Fruit fly (Drosophila melanogaster) whole organism, embryonic: ENCODE results near the gene CG31897.

Experiments used
- Abd-B ChIP-seq: fragments of 200-800 bp; sonication (Bioruptor generic); optimal IDR thresholded peaks from 2 replicates; lab custom pipeline; 2018; ENCODE audit warnings: missing biosample characterization, mild to moderate bottlenecking, missing genetic modification characterization, moderate library complexity
- Asciz ChIP-seq: fragments of 200-800 bp; sonication (Bioruptor generic); optimal IDR thresholded peaks from 2 replicates; lab custom pipeline; 2017; ENCODE audit warnings: missing biosample characterization, mild to moderate bottlenecking, missing genetic modification characterization, missing genetic modification reagents
- Atf6 ChIP-seq: fragments of 200-800 bp; sonication (Bioruptor generic); IDR thresholded peaks from 2 replicates; pipeline ENCODE4 v1.3.6; 2022; ENCODE audit warnings: missing biosample characterization, missing genetic modification characterization
- Blimp-1 ChIP-seq: fragments of 200-800 bp; sonication (Bioruptor generic); optimal IDR thresholded peaks from 3 replicates; lab custom pipeline; 2018; ENCODE audit warnings: missing biosample characterization, missing genetic modification characterization, mild to moderate bottlenecking, moderate library complexity, missing genetic modification reagents
- CG12104 ChIP-seq: fragments of 200-800 bp; sonication (Bioruptor generic); optimal IDR thresholded peaks from 3 replicates; lab custom pipeline; 2016; ENCODE audit warnings: missing biosample characterization, missing genetic modification characterization
- CG16815 ChIP-seq: fragments of 200-800 bp; sonication (Bioruptor generic); optimal IDR thresholded peaks from 3 replicates; lab custom pipeline; 2017; ENCODE audit warnings: missing biosample characterization, mild to moderate bottlenecking, missing genetic modification characterization
- CG2889 ChIP-seq: fragments of 200-800 bp; sonication (Bioruptor generic); IDR thresholded peaks from 3 replicates; pipeline ENCODE4 v1.3.6; 2022; ENCODE audit warnings: missing biosample characterization, missing genetic modification characterization
- CG34224 ChIP-seq: fragments of 200-800 bp; sonication (Bioruptor generic); IDR thresholded peaks from 3 replicates; pipeline ENCODE4 v1.3.6; 2022; ENCODE audit warnings: missing biosample characterization, missing genetic modification characterization; ENCODE audit not compliant: partially characterized antibody
- CG3847 ChIP-seq: fragments of 200-800 bp; sonication (Bioruptor generic); IDR thresholded peaks from 2 replicates; pipeline ENCODE4 v1.3.6; 2022; ENCODE audit warnings: missing biosample characterization, missing genetic modification characterization
- CG42726 ChIP-seq: fragments of 200-800 bp; sonication (Bioruptor generic); IDR thresholded peaks from 2 replicates; pipeline ENCODE4 v1.3.6; 2022; ENCODE audit warnings: missing biosample characterization, missing genetic modification characterization; ENCODE audit not compliant: partially characterized antibody
- CG4404 ChIP-seq: fragments of 200-800 bp; sonication (Bioruptor generic); IDR thresholded peaks from 2 replicates; pipeline ENCODE4 v1.3.6; 2022; ENCODE audit warnings: missing biosample characterization, missing genetic modification characterization
- CG6765 ChIP-seq: fragments of 200-800 bp; sonication (Bioruptor generic); optimal IDR thresholded peaks from 3 replicates; lab custom pipeline; 2017; ENCODE audit warnings: missing biosample characterization, mild to moderate bottlenecking, missing genetic modification characterization
- CG7786 ChIP-seq: fragments of 200-800 bp; sonication (Bioruptor generic); optimal IDR thresholded peaks from 2 replicates; lab custom pipeline; 2016; ENCODE audit warnings: missing biosample characterization, missing genetic modification characterization
- CG8089 ChIP-seq: fragments of 200-800 bp; sonication (Bioruptor generic); optimal IDR thresholded peaks from 3 replicates; lab custom pipeline; 2016; ENCODE audit warnings: missing biosample characterization, missing genetic modification characterization
- CG8924 ChIP-seq: fragments of 200-800 bp; optimal IDR thresholded peaks from 3 replicates; lab custom pipeline; 2019; ENCODE audit warnings: missing biosample characterization, mild to moderate bottlenecking, missing genetic modification characterization, moderate library complexity
- CG9609 ChIP-seq: fragments of 200-800 bp; sonication (Bioruptor generic); optimal IDR thresholded peaks from 3 replicates; lab custom pipeline; 2016; ENCODE audit warnings: missing biosample characterization, missing genetic modification characterization
- CrebB ChIP-seq: fragments of 200-800 bp; sonication (Bioruptor generic); optimal IDR thresholded peaks from 3 replicates; lab custom pipeline; 2018; ENCODE audit warnings: missing biosample characterization, mild to moderate bottlenecking, missing genetic modification characterization
- D19A ChIP-seq: fragments of 200-800 bp; optimal IDR thresholded peaks from 3 replicates; lab custom pipeline; 2019; ENCODE audit warnings: missing biosample characterization, mild to moderate bottlenecking, missing genetic modification characterization, moderate library complexity
- GATAe ChIP-seq: fragments of 200-800 bp; sonication (Bioruptor generic); conservative IDR thresholded peaks from 2 replicates; pipeline ENCODE4 v1.3.6; 2022; ENCODE audit warnings: missing biosample characterization, missing genetic modification characterization
- Gug ChIP-seq: fragments of 200-800 bp; sonication (Bioruptor generic); IDR thresholded peaks from 4 replicates; pipeline ENCODE4 v1.3.6; 2022; ENCODE audit warnings: missing biosample characterization, missing genetic modification characterization
- HLH4C ChIP-seq: fragments of 200-800 bp; sonication (Bioruptor generic); IDR thresholded peaks from 3 replicates; pipeline ENCODE4 v1.3.6; 2022; ENCODE audit warnings: missing biosample characterization, missing genetic modification characterization; ENCODE audit not compliant: partially characterized antibody
- HmgD ChIP-seq: fragments of 200-800 bp; sonication (Bioruptor generic); optimal IDR thresholded peaks from 3 replicates; lab custom pipeline; 2016; ENCODE audit warnings: missing biosample characterization, missing genetic modification characterization
- Med ChIP-seq: fragments of 200-800 bp; sonication (Bioruptor generic); peaks from one replicate; lab custom pipeline; 2016; ENCODE audit warnings: missing biosample characterization, missing genetic modification characterization, mild to moderate bottlenecking, inconsistent platforms, moderate library complexity
- Oaz ChIP-seq: fragments of 200-800 bp; sonication (Bioruptor generic); IDR thresholded peaks from 2 replicates; pipeline ENCODE4 v1.3.6; 2022; ENCODE audit warnings: missing biosample characterization, missing genetic modification characterization
- Optix ChIP-seq: fragments of 200-800 bp; sonication (Bioruptor generic); IDR thresholded peaks from 3 replicates; pipeline ENCODE4 v1.3.6; 2022; ENCODE audit warnings: missing biosample characterization, missing genetic modification characterization
- Ssrp ChIP-seq: fragments of 200-800 bp; sonication (Bioruptor generic); optimal IDR thresholded peaks from 2 replicates; lab custom pipeline; 2018; ENCODE audit warnings: missing biosample characterization, mild to moderate bottlenecking, missing genetic modification characterization, moderate library complexity
- Tbp ChIP-seq: fragments of >200 bp; optimal IDR thresholded peaks from 2 replicates; lab custom pipeline; 2018; ENCODE audit warnings: missing biosample characterization, missing genetic modification characterization
- bab2 ChIP-seq: fragments of 200-800 bp; sonication (Bioruptor generic); optimal IDR thresholded peaks from 2 replicates; lab custom pipeline; 2016; ENCODE audit warnings: missing biosample characterization, missing genetic modification characterization
- cad ChIP-seq: fragments of >200 bp; optimal IDR thresholded peaks from 2 replicates; lab custom pipeline; 2017; ENCODE audit warnings: missing biosample characterization, missing genetic modification characterization
- cg ChIP-seq: fragments of 200-800 bp; sonication (Bioruptor generic); optimal IDR thresholded peaks from 3 replicates; lab custom pipeline; 2019; ENCODE audit warnings: missing biosample characterization, mild to moderate bottlenecking, missing genetic modification characterization, moderate library complexity
- chif ChIP-seq, 2 experiments: fragments of 200-800 bp; sonication (Bioruptor generic); optimal IDR thresholded peaks; 3 replicates each; lab custom pipeline; 2016; ENCODE audit warnings: missing biosample characterization in 2 of 2, missing genetic modification characterization in 2 of 2
- crp ChIP-seq, 2 experiments: fragments of 200-800 bp; sonication (Bioruptor generic); optimal IDR thresholded peaks; 2 replicates in 1 of 2; 3 replicates in 1 of 2; lab custom pipeline; 2017; ENCODE audit warnings: missing biosample characterization in 2 of 2, missing genetic modification characterization in 2 of 2, mild to moderate bottlenecking in 1 of 2, moderate library complexity in 1 of 2
- da ChIP-seq: fragments of 200-800 bp; sonication (Bioruptor generic); optimal IDR thresholded peaks from 2 replicates; lab custom pipeline; 2016; ENCODE audit warnings: missing biosample characterization, missing genetic modification characterization
- dan ChIP-seq: fragments of 200-800 bp; sonication (Bioruptor generic); IDR thresholded peaks from 2 replicates; pipeline ENCODE4 v1.3.6; 2022; ENCODE audit warnings: missing biosample characterization, missing genetic modification characterization
- dmrt99B ChIP-seq: fragments of 200-800 bp; sonication (Bioruptor generic); optimal IDR thresholded peaks from 2 replicates; lab custom pipeline; 2018; ENCODE audit warnings: missing biosample characterization, mild to moderate bottlenecking, missing genetic modification characterization, moderate library complexity
- esg ChIP-seq: fragments of 200-800 bp; sonication (Bioruptor generic); conservative IDR thresholded peaks from 2 replicates; pipeline ENCODE4 v1.3.6; 2022; ENCODE audit warnings: missing biosample characterization, missing genetic modification characterization
- grn ChIP-seq: fragments of 200-800 bp; sonication (Bioruptor generic); optimal IDR thresholded peaks from 3 replicates; lab custom pipeline; 2017; ENCODE audit warnings: missing biosample characterization, missing genetic modification characterization
- inv ChIP-seq: fragments of 200-800 bp; sonication (Bioruptor generic); IDR thresholded peaks from 2 replicates; pipeline ENCODE4 v1.3.6; 2022; ENCODE audit warnings: missing biosample characterization, missing genetic modification characterization; ENCODE audit not compliant: partially characterized antibody
- nerfin-2 ChIP-seq: fragments of 200-800 bp; sonication (Bioruptor generic); IDR thresholded peaks from 2 replicates; pipeline ENCODE4 v1.3.6; 2022; ENCODE audit warnings: missing biosample characterization, missing genetic modification characterization; ENCODE audit not compliant: partially characterized antibody
- nom ChIP-seq: fragments of 200-800 bp; sonication (Bioruptor generic); optimal IDR thresholded peaks from 2 replicates; lab custom pipeline; 2017; ENCODE audit warnings: missing biosample characterization, missing genetic modification characterization, mild to moderate bottlenecking, moderate library complexity, missing genetic modification reagents
- pros ChIP-seq: fragments of 200-800 bp; sonication (Bioruptor generic); optimal IDR thresholded peaks from 3 replicates; lab custom pipeline; 2019; ENCODE audit warnings: missing biosample characterization, mild to moderate bottlenecking, missing genetic modification characterization, moderate library complexity
- sens-2 ChIP-seq: fragments of 200-800 bp; sonication (Bioruptor generic); IDR thresholded peaks from 2 replicates; pipeline ENCODE4 v1.3.6; 2022; ENCODE audit warnings: missing biosample characterization, missing genetic modification characterization
- slou ChIP-seq: fragments of 200-800 bp; sonication (Bioruptor generic); optimal IDR thresholded peaks from 3 replicates; lab custom pipeline; 2016; ENCODE audit warnings: missing biosample characterization, missing genetic modification characterization
- sqz ChIP-seq: fragments of 200-800 bp; sonication (Bioruptor generic); optimal IDR thresholded peaks from 3 replicates; lab custom pipeline; 2018; ENCODE audit warnings: missing biosample characterization, mild to moderate bottlenecking, missing genetic modification characterization
- stc ChIP-seq: fragments of 200-800 bp; sonication (Bioruptor generic); IDR thresholded peaks from 2 replicates; pipeline ENCODE4 v1.3.6; 2022; ENCODE audit warnings: missing biosample characterization, missing genetic modification characterization
- toy ChIP-seq: fragments of 200-800 bp; sonication (Bioruptor generic); IDR thresholded peaks from 2 replicates; pipeline ENCODE4 v1.3.6; 2022; ENCODE audit warnings: missing biosample characterization, missing genetic modification characterization
- tx ChIP-seq: fragments of 200-800 bp; sonication (Bioruptor generic); optimal IDR thresholded peaks from 2 replicates; lab custom pipeline; 2016; ENCODE audit warnings: missing biosample characterization, missing genetic modification characterization
- vfl ChIP-seq: fragments of 200-800 bp; sonication (Bioruptor generic); optimal IDR thresholded peaks from 2 replicates; lab custom pipeline; 2016; ENCODE audit warnings: missing biosample characterization, missing genetic modification characterization
- vnd ChIP-seq: fragments of 200-800 bp; sonication (Bioruptor generic); IDR thresholded peaks from 3 replicates; pipeline ENCODE4 v1.3.6; 2022; ENCODE audit warnings: missing biosample characterization, missing genetic modification characterization; ENCODE audit not compliant: partially characterized antibody
- wek ChIP-seq: fragments of 200-800 bp; sonication (Bioruptor generic); optimal IDR thresholded peaks from 3 replicates; lab custom pipeline; 2018; ENCODE audit warnings: missing biosample characterization, mild to moderate bottlenecking, missing genetic modification characterization, moderate library complexity

The CG31897 gene

DNA sequence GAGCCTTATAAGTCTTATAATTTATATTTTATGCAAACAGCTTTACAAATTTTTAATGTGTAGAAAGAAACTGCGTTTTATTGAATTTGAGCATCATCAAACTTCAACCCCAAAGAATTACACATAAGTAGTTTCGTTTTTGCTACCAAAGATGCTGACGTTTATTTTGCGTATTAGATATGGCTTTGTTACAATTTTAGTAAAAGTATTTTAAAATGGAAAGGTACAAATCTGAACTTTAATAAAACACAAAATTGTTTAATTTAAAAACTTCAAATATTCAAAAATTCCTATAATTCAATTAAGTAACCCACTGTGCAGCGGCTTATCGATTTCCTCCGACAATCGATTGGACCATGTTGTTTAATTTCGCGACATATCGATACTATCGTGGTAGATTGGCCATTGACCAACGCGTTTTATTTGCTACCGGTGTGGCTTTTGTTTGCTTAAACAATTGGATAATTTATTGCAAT, 21.9 kb downstream of the CG31897 start, which contains the start of gene prg (continued):
- TF ChIP-seq dmrt99B (peak; percentile 77), esg (0 out of 2 replicates have a peak, but pooled peaks have one; percentile 22), CG3847 (peak; percentile 63), stc (GFP tag; lab: Robert Waterston, UW) (peak; percentile 56), GATAe (GFP tag; lab: Robert Waterston, UW) (0 out of 2 replicates have a peak, but pooled peaks have one; percentile 16), Asciz (GFP tag; lab: Kevin White, UChicago) (peak; percentile 56), D19A (tag; lab: Kevin White, UChicago) (peak; percentile 67), pros (GFP tag; lab: Kevin White, UChicago) (no peak), CG8924 (tag; lab: Kevin White, UChicago) (peak; percentile 66), CG6765 (peak; percentile 16), CG8089 (GFP tag; lab: Kevin White, UChicago) (peak; percentile 35), crp (GFP tag; optimal IDR thresholded peaks at IDR 0.05; lab: Kevin White, UChicago) (peak in 1 of 2 experiments; percentile 38), Blimp-1 (peak; percentile 62), dan (GFP tag; lab: Robert Waterston, UW) (no peak), da (GFP tag; lab: Kevin White, UChicago) (no peak), toy (no peak), inv (GFP tag; lab: Robert Waterston, UW) (peak; percentile 90), CG12104 (peak; percentile 63), CG9609 (GFP tag; lab: Kevin White, UChicago) (peak; percentile 9), HLH4C (GFP tag; lab: Robert Waterston, UW) (peak; percentile 97), nerfin-2 (GFP tag; lab: Robert Waterston, UW) (peak; percentile 94), CG42726 (GFP tag; lab: Robert Waterston, UW) (peak; percentile 95), cad (no peak), grn (GFP tag; lab: Kevin White, UChicago) (no peak), sqz (GFP tag; lab: Kevin White, UChicago) (peak; percentile 22), Oaz (GFP tag; lab: Robert Waterston, UW) (peak; percentile 32; the same call in 1 of the 2 replicates), HmgD (GFP tag; lab: Kevin White, UChicago) (no peak), CG2889 (GFP tag; lab: Robert Waterston, UW) (no peak), bab2 (GFP tag; lab: Kevin White, UChicago) (peak; percentile 72), nom (no peak), Med (GFP tag; lab: Kevin White, UChicago) (peak; percentile 94), slou (peak; percentile 72), CG4404 (GFP tag; lab: Robert Waterston, UW) (no peak), Ssrp (peak; percentile 51), CrebB (tag; lab: Kevin White, UChicago) (peak; percentile 43), cg (no peak), sens-2 (GFP tag; lab: Robert Waterston, UW) (no peak), vfl (GFP tag; lab: Kevin White, UChicago) (no peak), CG34224 (peak; percentile 99), Tbp (GFP tag; lab: Kevin White, UChicago) (no peak), Atf6 (peak; percentile 72; the same call in 1 of the 2 replicates), CG16815 (GFP tag; lab: Kevin White, UChicago) (peak; percentile 8), wek (GFP tag; lab: Kevin White, UChicago) (no peak), chif (GFP tag; optimal IDR thresholded peaks at IDR 0.05; lab: Kevin White, UChicago) (peak; percentile 15 to 51), vnd (GFP tag; lab: Robert Waterston, UW) (peak; percentile 90), Optix (GFP tag; lab: Robert Waterston, UW) (no peak), CG7786 (GFP tag; lab: Kevin White, UChicago) (peak; percentile 38), Gug (GFP tag; lab: Robert Waterston, UW) (peak; percentile 10; the same call in 1 of the 4 replicates), Abd-B (GFP tag; lab: Kevin White, UChicago) (peak; percentile 52), tx (peak; percentile 35)
